Worm (Caenorhabditis elegans): ENCODE measurements around the gene F46B6.2.

Gene F46B6.2

ce11 chrV:9733920-9734454, 38.1 kb upstream of the F46B6.2 start, which contains the start of gene cal-7 (continued):
- TF ChIP-seq pbrm-1 (GFP tag; IDR thresholded peaks at IDR 0.05): no peak
- TF ChIP-seq ceh-79 (tag; optimal IDR thresholded peaks at IDR 0.05): no peak
- TF ChIP-seq B0019.2 (GFP tag; conservative IDR thresholded peaks at IDR 0.05): no peak
- TF ChIP-seq F57A8.1 (GFP tag; optimal IDR thresholded peaks at IDR 0.05): no peak
- TF ChIP-seq chd-7 (tag; optimal IDR thresholded peaks at IDR 0.05): peak; percentile 24
- no peak for TF ChIP-seq efl-1 (GFP tag; optimal IDR thresholded peaks at IDR 0.05)
- TF ChIP-seq snpc-4 (GFP tag; optimal IDR thresholded peaks at IDR 0.05): no peak
- no peak for TF ChIP-seq snpc-4 (tag; optimal IDR thresholded peaks at IDR 0.05)
- no peak for TF ChIP-seq T07F8.4 (tag; optimal IDR thresholded peaks at IDR 0.05)
- no peak for TF ChIP-seq madf-8 (GFP tag; conservative IDR thresholded peaks at IDR 0.05)
- 0 out of 2 replicates have a peak, but pooled peaks have one; percentile 11 for TF ChIP-seq ceh-91 (GFP tag; IDR thresholded peaks at IDR 0.05)
- TF ChIP-seq F52B5.7 (tag; optimal IDR thresholded peaks at IDR 0.05): no peak
- TF ChIP-seq madf-3 (GFP tag; IDR thresholded peaks at IDR 0.05): no peak
- no peak for TF ChIP-seq unc-62 (GFP tag; optimal IDR thresholded peaks at IDR 0.05)
- no peak for TF ChIP-seq lag-1 (GFP tag; IDR thresholded peaks at IDR 0.05)
- TF ChIP-seq Y95B8A.8 (GFP tag; IDR thresholded peaks at IDR 0.05): no peak
- no peak for TF ChIP-seq lsy-27 (tag; optimal IDR thresholded peaks at IDR 0.05; ENCODE audit: borderline replicate concordance, insufficient read depth)
- no peak for TF ChIP-seq madf-10 (tag; optimal IDR thresholded peaks at IDR 0.05)
- TF ChIP-seq tbp1 (GFP tag; optimal IDR thresholded peaks at IDR 0.05): no peak
- no peak for TF ChIP-seq attf-5 (GFP tag; optimal IDR thresholded peaks at IDR 0.05)
- TF ChIP-seq dpff-1 (tag; optimal IDR thresholded peaks at IDR 0.05): peak; percentile 3
- no peak for TF ChIP-seq somi-1 (GFP tag; optimal IDR thresholded peaks at IDR 0.05)
- TF ChIP-seq dox-1 (GFP tag; IDR thresholded peaks at IDR 0.05): no peak
- TF ChIP-seq ceh-40 (GFP tag; IDR thresholded peaks at IDR 0.05): no peak
- TF ChIP-seq ama-1 (optimal IDR thresholded peaks at IDR 0.05): no peak
- TF ChIP-seq ama-1 (GFP tag; optimal IDR thresholded peaks at IDR 0.05): peak in 1 of 2 experiments; percentile 61
- no peak for TF ChIP-seq zfh-2 (GFP tag; conservative IDR thresholded peaks at IDR 0.05)
- no peak for TF ChIP-seq unc-130 (GFP tag; optimal IDR thresholded peaks at IDR 0.05)
- no peak for TF ChIP-seq F10E7.11 (tag; optimal IDR thresholded peaks at IDR 0.05)
- TF ChIP-seq F57C9.4 (tag; optimal IDR thresholded peaks at IDR 0.05): no peak
- no peak for TF ChIP-seq madf-6 (GFP tag; IDR thresholded peaks at IDR 0.05)
- TF ChIP-seq nhr-90 (tag; optimal IDR thresholded peaks at IDR 0.05): no peak
- no peak for TF ChIP-seq dpl-1 (GFP tag; optimal IDR thresholded peaks at IDR 0.05)
- no peak for TF ChIP-seq hlh-26 (GFP tag; conservative IDR thresholded peaks at IDR 0.05)
- TF ChIP-seq athp-1 (tag; optimal IDR thresholded peaks at IDR 0.05): no peak
- no peak for TF ChIP-seq nhr-179 (tag; optimal IDR thresholded peaks at IDR 0.05)
- TF ChIP-seq lin-40 (tag; optimal IDR thresholded peaks at IDR 0.05): peak; percentile 18
- TF ChIP-seq pha-4 (tag; optimal IDR thresholded peaks at IDR 0.05): no peak
- TF ChIP-seq B0261.1 (tag; optimal IDR thresholded peaks at IDR 0.05): no peak
- TF ChIP-seq C06A6.2 (GFP tag; conservative IDR thresholded peaks at IDR 0.05): no peak
- no peak for TF ChIP-seq F49E8.2 (tag; optimal IDR thresholded peaks at IDR 0.05; ENCODE audit: insufficient read depth)
- TF ChIP-seq bed-2 (GFP tag; IDR thresholded peaks at IDR 0.05): no peak
- TF ChIP-seq ceh-27 (GFP tag; optimal IDR thresholded peaks at IDR 0.05): no peak
- TF ChIP-seq lsl-1 (GFP tag; optimal IDR thresholded peaks at IDR 0.05): no peak
